Worm (Caenorhabditis elegans) whole organism, L2 larva: Measurements from ENCODE around the gene gst-35.

ENCODE experiments used
- mdl-1 ChIP-seq, 2 experiments: fragments of 150-350 bp in 1 of 2; sonication (generic microtip) in 1 of 2; optimal IDR thresholded peaks; 2 replicates each; lab custom pipeline; 2017; ENCODE audit warnings: missing biosample characterization in 2 of 2, missing genetic modification characterization in 2 of 2
- unc-62 ChIP-seq: fragments of 150-350 bp; optimal IDR thresholded peaks from 2 replicates; lab custom pipeline; 2014; ENCODE audit warnings: missing biosample characterization, missing genetic modification reagents, missing genetic modification characterization

- TF ChIP-seq mdl-1 (tag; optimal IDR thresholded peaks at IDR 0.05; lab: Kevin White, UChicago) (no peak), unc-62 (GFP tag; lab: Kevin White, UChicago) (no peak)
Observed at ce11 chrII:15178494-15178893, 6.7 kb downstream of the gst-35 start, which contains the start of gene gst-32.
